Fruit fly (Drosophila melanogaster) whole organism, prepupa: ENCODE measurements around the gene Ankle2.

Experiments used
- CG10669 ChIP-seq: fragments of 200-800 bp; sonication (Bioruptor generic); optimal IDR thresholded peaks from 3 replicates; lab custom pipeline; 2018; ENCODE audit warnings: missing biosample characterization, mild to moderate bottlenecking, missing genetic modification characterization, moderate library complexity
- CG11762 ChIP-seq: fragments of 200-800 bp; sonication (Bioruptor generic); optimal IDR thresholded peaks from 3 replicates; lab custom pipeline; 2016; ENCODE audit warnings: missing biosample characterization, missing genetic modification characterization; ENCODE audit not compliant: insufficient read depth
- CG11902 ChIP-seq: fragments of 200-800 bp; sonication (Bioruptor generic); optimal IDR thresholded peaks from 3 replicates; lab custom pipeline; 2016; ENCODE audit warnings: missing biosample characterization, missing genetic modification characterization
- CG15336 ChIP-seq: fragments of 200-800 bp; sonication (Bioruptor generic); IDR thresholded peaks from 2 replicates; pipeline ENCODE4 v1.3.6; 2022; ENCODE audit warnings: missing biosample characterization, missing genetic modification characterization
- CG1621 ChIP-seq: fragments of 200-800 bp; sonication (Bioruptor generic); optimal IDR thresholded peaks from 3 replicates; lab custom pipeline; 2018; ENCODE audit warnings: missing biosample characterization, mild to moderate bottlenecking, missing genetic modification characterization
- CG16779 ChIP-seq: fragments of 200-800 bp; sonication (Bioruptor generic); optimal IDR thresholded peaks from 3 replicates; lab custom pipeline; 2017; ENCODE audit warnings: missing biosample characterization, mild to moderate bottlenecking, missing genetic modification characterization
- CG3032 ChIP-seq: fragments of 200-800 bp; optimal IDR thresholded peaks from 2 replicates; lab custom pipeline; 2019; ENCODE audit warnings: missing biosample characterization, mild to moderate bottlenecking, missing genetic modification characterization, moderate library complexity
- CG32006 ChIP-seq: fragments of 200-800 bp; sonication (Bioruptor generic); optimal IDR thresholded peaks from 3 replicates; lab custom pipeline; 2017; ENCODE audit warnings: missing biosample characterization, mild to moderate bottlenecking, missing genetic modification characterization
- CG34406 ChIP-seq: fragments of 200-800 bp; sonication (Bioruptor generic); optimal IDR thresholded peaks from 3 replicates; lab custom pipeline; 2016; ENCODE audit warnings: missing biosample characterization, missing genetic modification characterization
- CG4318 ChIP-seq: fragments of 200-800 bp; sonication (Bioruptor generic); optimal IDR thresholded peaks from 3 replicates; lab custom pipeline; 2017; ENCODE audit warnings: missing biosample characterization, mild to moderate bottlenecking, missing genetic modification characterization
- CG6276 ChIP-seq: fragments of 200-800 bp; sonication (Bioruptor generic); optimal IDR thresholded peaks from 2 replicates; lab custom pipeline; 2017; ENCODE audit warnings: missing biosample characterization, mild to moderate bottlenecking, missing genetic modification characterization
- CG6792 ChIP-seq: fragments of 200-800 bp; sonication (Bioruptor generic); optimal IDR thresholded peaks from 3 replicates; lab custom pipeline; 2016; ENCODE audit warnings: missing biosample characterization, missing genetic modification characterization
- CG6808 ChIP-seq: fragments of 200-800 bp; sonication (Bioruptor generic); optimal IDR thresholded peaks from 3 replicates; lab custom pipeline; 2017; ENCODE audit warnings: missing biosample characterization, missing genetic modification characterization, mild to moderate bottlenecking, moderate library complexity, missing genetic modification reagents
- CG6854 ChIP-seq: fragments of 200-800 bp; sonication (Bioruptor generic); optimal IDR thresholded peaks from 2 replicates; lab custom pipeline; 2017; ENCODE audit warnings: missing biosample characterization, mild to moderate bottlenecking, missing genetic modification characterization
- CG7368 ChIP-seq: fragments of 200-800 bp; sonication (Bioruptor generic); optimal IDR thresholded peaks from 3 replicates; lab custom pipeline; 2016; ENCODE audit warnings: missing biosample characterization, missing genetic modification characterization
- CG8119 ChIP-seq: fragments of 200-800 bp; sonication (Bioruptor generic); IDR thresholded peaks from 3 replicates; pipeline ENCODE4 v1.3.6; 2022; ENCODE audit warnings: missing biosample characterization, missing genetic modification characterization
- CG8319 ChIP-seq: fragments of 200-800 bp; sonication (Bioruptor generic); optimal IDR thresholded peaks from 3 replicates; lab custom pipeline; 2016; ENCODE audit warnings: missing biosample characterization, missing genetic modification characterization
- Eip75B ChIP-seq: fragments of 200-800 bp; sonication (Bioruptor generic); optimal IDR thresholded peaks from 3 replicates; lab custom pipeline; 2016; ENCODE audit warnings: missing biosample characterization, missing genetic modification characterization
- Eip78C ChIP-seq: fragments of 200-800 bp; sonication (Bioruptor generic); peaks from one replicate; lab custom pipeline; 2016; ENCODE audit warnings: missing biosample characterization, missing genetic modification characterization
- Eip93F ChIP-seq: fragments of 200-800 bp; sonication (Bioruptor generic); optimal IDR thresholded peaks from 2 replicates; lab custom pipeline; 2016; ENCODE audit warnings: missing biosample characterization, mild to moderate bottlenecking, missing genetic modification characterization
- Ets96B ChIP-seq: fragments of 200-800 bp; optimal IDR thresholded peaks from 2 replicates; lab custom pipeline; 2019; ENCODE audit warnings: missing biosample characterization, mild to moderate bottlenecking, missing genetic modification characterization, moderate library complexity
- Gug ChIP-seq: fragments of 200-800 bp; sonication (Bioruptor generic); IDR thresholded peaks from 2 replicates; pipeline ENCODE4 v1.3.6; 2022; ENCODE audit warnings: missing biosample characterization, missing genetic modification characterization
- Hr38 ChIP-seq: sonication (Bioruptor generic); optimal IDR thresholded peaks from 2 replicates; lab custom pipeline; 2016; ENCODE audit warnings: missing biosample characterization, missing genetic modification characterization
- Hr39 ChIP-seq: fragments of 200-800 bp; sonication (Bioruptor generic); optimal IDR thresholded peaks from 2 replicates; lab custom pipeline; 2016; ENCODE audit warnings: missing biosample characterization, missing genetic modification characterization
- Hr4 ChIP-seq: fragments of 200-800 bp; sonication (Bioruptor generic); optimal IDR thresholded peaks from 3 replicates; lab custom pipeline; 2016; ENCODE audit warnings: missing biosample characterization, missing genetic modification characterization
- Met ChIP-seq: fragments of 200-800 bp; sonication (Bioruptor generic); optimal IDR thresholded peaks from 3 replicates; lab custom pipeline; 2016; ENCODE audit warnings: missing biosample characterization, missing genetic modification characterization
- OdsH ChIP-seq: fragments of 200-800 bp; sonication (Bioruptor generic); optimal IDR thresholded peaks from 3 replicates; lab custom pipeline; 2016; ENCODE audit warnings: missing biosample characterization, missing genetic modification characterization
- Smox ChIP-seq: fragments of 200-800 bp; sonication (Bioruptor generic); optimal IDR thresholded peaks from 3 replicates; lab custom pipeline; 2016; ENCODE audit warnings: missing biosample characterization, missing genetic modification characterization
- Sox102F ChIP-seq: fragments of 200-800 bp; sonication (Bioruptor generic); optimal IDR thresholded peaks from 2 replicates; lab custom pipeline; 2016; ENCODE audit warnings: missing biosample characterization, mild to moderate bottlenecking, missing genetic modification characterization
- dac ChIP-seq: fragments of 200-800 bp; sonication (Bioruptor generic); optimal IDR thresholded peaks from 2 replicates; lab custom pipeline; 2017; ENCODE audit warnings: missing biosample characterization, mild to moderate bottlenecking, missing genetic modification characterization
- eg ChIP-seq: fragments of 200-800 bp; sonication (Bioruptor generic); IDR thresholded peaks from 3 replicates; pipeline ENCODE4 v1.3.6; 2022; ENCODE audit warnings: missing biosample characterization, missing genetic modification characterization
- esn ChIP-seq: fragments of 200-800 bp; sonication (Bioruptor generic); optimal IDR thresholded peaks from 2 replicates; lab custom pipeline; 2016; ENCODE audit warnings: missing biosample characterization, mild to moderate bottlenecking, missing genetic modification characterization, moderate library complexity
- fd59A ChIP-seq: fragments of 200-800 bp; sonication (Bioruptor generic); optimal IDR thresholded peaks from 2 replicates; lab custom pipeline; 2017; ENCODE audit warnings: missing biosample characterization, mild to moderate bottlenecking, missing genetic modification characterization, missing genetic modification reagents
- fd85E ChIP-seq: fragments of 200-800 bp; sonication (Bioruptor generic); optimal IDR thresholded peaks from 3 replicates; lab custom pipeline; 2016; ENCODE audit warnings: missing biosample characterization, missing genetic modification characterization
- net ChIP-seq: fragments of 200-800 bp; sonication (Bioruptor generic); optimal IDR thresholded peaks from 3 replicates; lab custom pipeline; 2016; ENCODE audit warnings: missing biosample characterization, missing genetic modification characterization
- pdm3 ChIP-seq: fragments of 200-800 bp; sonication (Bioruptor generic); optimal IDR thresholded peaks from 3 replicates; lab custom pipeline; 2016; ENCODE audit warnings: missing biosample characterization, missing genetic modification characterization
- salr ChIP-seq, 2 experiments: fragments of 200-800 bp; sonication (Bioruptor generic); optimal IDR thresholded peaks; 3 replicates each; lab custom pipeline; 2016 to 2018; ENCODE audit warnings: missing biosample characterization in 2 of 2, missing genetic modification characterization in 2 of 2, mild to moderate bottlenecking in 1 of 2
- spab ChIP-seq: fragments of 200-800 bp; sonication (Bioruptor generic); optimal IDR thresholded peaks from 2 replicates; lab custom pipeline; 2017; ENCODE audit warnings: missing biosample characterization, mild to moderate bottlenecking, missing genetic modification characterization, missing genetic modification reagents
- ss ChIP-seq, 2 experiments: fragments of 200-800 bp; sonication (Bioruptor generic); optimal IDR thresholded peaks; 2 replicates in 1 of 2; 3 replicates in 1 of 2; lab custom pipeline; 2017 to 2018; ENCODE audit warnings: mild to moderate bottlenecking in 2 of 2, missing biosample characterization in 2 of 2, missing genetic modification characterization in 2 of 2, moderate library complexity in 1 of 2
- svp ChIP-seq: fragments of 200-800 bp; sonication (Bioruptor generic); peaks from one replicate; lab custom pipeline; 2016; ENCODE audit warnings: missing biosample characterization, missing genetic modification characterization
- topi ChIP-seq: fragments of 200-800 bp; sonication (Bioruptor generic); optimal IDR thresholded peaks from 3 replicates; lab custom pipeline; 2016; ENCODE audit warnings: missing biosample characterization, missing genetic modification characterization
- vri ChIP-seq: fragments of 200-800 bp; sonication (Bioruptor generic); optimal IDR thresholded peaks from 3 replicates; lab custom pipeline; 2016; ENCODE audit warnings: missing biosample characterization, mild to moderate bottlenecking, missing genetic modification characterization

The Ankle2 gene

dm6 chrX:17578124-17578523 lies 905 bp downstream of the Ankle2 start (continued):
- peak; percentile 54 for TF ChIP-seq CG6808
- TF ChIP-seq CG7368 (GFP tag; lab: Kevin White, UChicago): peak; percentile 1
- TF ChIP-seq CG16779 (tag; lab: Kevin White, UChicago): peak; percentile 17
- TF ChIP-seq CG15336 (GFP tag; lab: Robert Waterston, UW): peak; percentile 46
- TF ChIP-seq Met: peak; percentile 48
- no peak for TF ChIP-seq fd85E (GFP tag; lab: Kevin White, UChicago)
- TF ChIP-seq svp (GFP tag; lab: Kevin White, UChicago): peak; percentile 80
- TF ChIP-seq spab (GFP tag; lab: Kevin White, UChicago): peak; percentile 27
- TF ChIP-seq Eip75B (GFP tag; lab: Kevin White, UChicago): peak; percentile 48
- TF ChIP-seq Eip93F (GFP tag; lab: Kevin White, UChicago): no peak
- TF ChIP-seq esn (GFP tag; lab: Kevin White, UChicago): peak; percentile 70
- peak in 1 of 2 experiments; percentile 38 for TF ChIP-seq ss (GFP tag; optimal IDR thresholded peaks at IDR 0.05; lab: Kevin White, UChicago)
- TF ChIP-seq CG10669: peak; percentile 55
- peak; percentile 24; the same call in 1 of the 3 replicates for TF ChIP-seq CG8119 (GFP tag; lab: Robert Waterston, UW)
- peak; percentile 50 for TF ChIP-seq Smox (GFP tag; lab: Kevin White, UChicago)
- 0 out of 2 replicates have a peak, but pooled peaks have one; percentile 23 for TF ChIP-seq Gug
- peak; percentile 61 for TF ChIP-seq pdm3 (GFP tag; lab: Kevin White, UChicago)
- TF ChIP-seq salr (GFP tag; optimal IDR thresholded peaks at IDR 0.05; lab: Kevin White, UChicago): peak in 1 of 2 experiments; percentile 28
- TF ChIP-seq Hr39 (GFP tag; lab: Kevin White, UChicago): peak; percentile 59

- TF ChIP-seq CG34406: peak; percentile 23
- peak; percentile 0 for TF ChIP-seq Ets96B (tag; lab: Kevin White, UChicago)
- no peak for TF ChIP-seq topi
- no peak for TF ChIP-seq CG6854
- no peak for TF ChIP-seq CG32006
- TF ChIP-seq fd59A (GFP tag; lab: Kevin White, UChicago): no peak
- TF ChIP-seq svp (GFP tag; lab: Kevin White, UChicago): peak; percentile 50
- TF ChIP-seq CG8119 (GFP tag; lab: Robert Waterston, UW): 0 out of 3 replicates have a peak, but pooled peaks have one; percentile 13
- no peak for TF ChIP-seq CG4318 (GFP tag; lab: Kevin White, UChicago)
- no peak for TF ChIP-seq Hr38
- no peak for TF ChIP-seq salr (GFP tag; optimal IDR thresholded peaks at IDR 0.05; lab: Kevin White, UChicago)
- TF ChIP-seq CG11902 (GFP tag; lab: Kevin White, UChicago): no peak
- no peak for TF ChIP-seq CG8319 (GFP tag; lab: Kevin White, UChicago)
These were observed 1.7 kb downstream of the Ankle2 start for dm6 chrX:17577356-17577755.

dm6 chrX:17576606-17577005 lies 2.4 kb downstream of the Ankle2 start:
- peak; percentile 30 for TF ChIP-seq Eip78C (GFP tag; lab: Kevin White, UChicago)
- no peak for TF ChIP-seq spab (GFP tag; lab: Kevin White, UChicago)

- TF ChIP-seq dac (GFP tag; lab: Kevin White, UChicago): no peak
- no peak for TF ChIP-seq CG6276 (GFP tag; lab: Kevin White, UChicago)
- no peak for TF ChIP-seq Eip93F (GFP tag; lab: Kevin White, UChicago)
- no peak for TF ChIP-seq CG1621 (tag; lab: Kevin White, UChicago)
- no peak for TF ChIP-seq CG15336 (GFP tag; lab: Robert Waterston, UW)
- TF ChIP-seq CG6792 (GFP tag; lab: Kevin White, UChicago): no peak
- no peak for TF ChIP-seq Met
- no peak for TF ChIP-seq topi
- TF ChIP-seq Eip75B (GFP tag; lab: Kevin White, UChicago): no peak
- TF ChIP-seq ss (GFP tag; optimal IDR thresholded peaks at IDR 0.05; lab: Kevin White, UChicago): peak in 1 of 2 experiments; percentile 21
- no peak for TF ChIP-seq CG3032 (tag; lab: Kevin White, UChicago)
- no peak for TF ChIP-seq OdsH (GFP tag; lab: Kevin White, UChicago)
- no peak for TF ChIP-seq Hr4
- no peak for TF ChIP-seq Sox102F (GFP tag; lab: Kevin White, UChicago)
- peak; percentile 8 for TF ChIP-seq Eip78C (GFP tag; lab: Kevin White, UChicago)
- TF ChIP-seq CG11762 (GFP tag; lab: Kevin White, UChicago): no peak
- TF ChIP-seq vri: no peak
- TF ChIP-seq eg: 0 out of 3 replicates have a peak, but pooled peaks have one; percentile 11
- no peak for TF ChIP-seq fd85E (GFP tag; lab: Kevin White, UChicago)
- TF ChIP-seq svp (GFP tag; lab: Kevin White, UChicago): peak; percentile 60
- TF ChIP-seq net: no peak
- no peak for TF ChIP-seq CG6854
These were observed 3.2 kb downstream of the Ankle2 start for dm6 chrX:17575846-17576245.
